Worm (Caenorhabditis elegans) whole organism, midembryonic: Measurements from ENCODE around the gene B0495.7.

ENCODE experiments used
- T22C8.4 ChIP-seq: fragments of 200-800 bp; sonication (Bioruptor generic); IDR thresholded peaks from 2 replicates; pipeline ENCODE4 v1.3.6; 2022; ENCODE audit warnings: missing genetic modification characterization, missing compliant biosample characterization
- cog-1 ChIP-seq: sonication (generic microtip); optimal IDR thresholded peaks from 2 replicates; lab custom pipeline; 2016; ENCODE audit warnings: missing genetic modification characterization, missing compliant biosample characterization
- flt-1 ChIP-seq: fragments of 200-800 bp; sonication (Bioruptor generic); IDR thresholded peaks from 2 replicates; pipeline ENCODE4 v1.3.6; 2022; ENCODE audit warnings: missing genetic modification characterization, missing compliant biosample characterization
- klf-2 ChIP-seq: fragments of 200-800 bp; sonication (Bioruptor generic); conservative IDR thresholded peaks from 2 replicates; pipeline ENCODE4 v1.3.6; 2022; ENCODE audit warnings: missing genetic modification reagents, missing genetic modification characterization, missing compliant biosample characterization
- med-1 ChIP-seq: sonication (generic microtip); optimal IDR thresholded peaks from 2 replicates; lab custom pipeline; 2017; ENCODE audit warnings: missing genetic modification characterization, mild to moderate bottlenecking, missing compliant biosample characterization, antibody characterized with exemption, missing genetic modification reagents; ENCODE audit not compliant: insufficient read depth
- ref-1 ChIP-seq: fragments of 200-800 bp; sonication (Bioruptor generic); conservative IDR thresholded peaks from 2 replicates; pipeline ENCODE4 v1.3.6; 2022; ENCODE audit warnings: missing genetic modification reagents, missing genetic modification characterization, missing compliant biosample characterization
- ztf-23 ChIP-seq: fragments of 200-800 bp; sonication (Bioruptor generic); IDR thresholded peaks from 2 replicates; pipeline ENCODE4 v1.3.6; 2022; ENCODE audit warnings: missing genetic modification reagents, missing genetic modification characterization, missing compliant biosample characterization
- ztf-29 ChIP-seq: fragments of 200-800 bp; sonication (Bioruptor generic); IDR thresholded peaks from 2 replicates; pipeline ENCODE4 v1.3.6; 2022; ENCODE audit warnings: missing genetic modification reagents, missing genetic modification characterization, missing compliant biosample characterization

- no peak for TF ChIP-seq ref-1 (GFP tag; lab: Robert Waterston, UW)
- TF ChIP-seq klf-2 (GFP tag; lab: Robert Waterston, UW): no peak
- no peak for TF ChIP-seq ztf-23 (GFP tag; lab: Robert Waterston, UW)
- no peak for TF ChIP-seq T22C8.4 (GFP tag; lab: Robert Waterston, UW)
- TF ChIP-seq flt-1 (GFP tag; lab: Robert Waterston, UW): no peak
- no peak for TF ChIP-seq ztf-29 (GFP tag; lab: Robert Waterston, UW)
- no peak for TF ChIP-seq cog-1 (tag; lab: Kevin White, UChicago)
- no peak for TF ChIP-seq med-1 (GFP tag; lab: Kevin White, UChicago)
Measured at ce11 chrII:7671705-7672104, 33.3 kb downstream of the B0495.7 start, which contains the start of gene lir-1.
